Fruit fly (Drosophila melanogaster) S2 (cell line): ENCODE results near the gene Rab8.

ENCODE experiments used
- CG8478 ChIP-seq: fragments of >200 bp; optimal IDR thresholded peaks from 2 replicates; lab custom pipeline; 2018
- CTCF ChIP-seq, 2 experiments: fragments of >200 bp; optimal IDR thresholded peaks; 2 replicates each; lab custom pipeline; 2018

- TF ChIP-seq CG8478 (lab: Kevin White, UChicago), result no peak
- no peak for TF ChIP-seq CTCF (optimal IDR thresholded peaks at IDR 0.05; lab: Kevin White, UChicago)
Observed at dm6 chr3L:19836375-19836937, 34.4 kb downstream of the Rab8 start, which contains the start of gene kto.
